Fruit fly (Drosophila melanogaster) whole organism, wandering third instar larva: ENCODE data around the gene ClpX.

ENCODE experiments used
- CG32264 ChIP-seq: fragments of 200-800 bp; sonication (Bioruptor generic); optimal IDR thresholded peaks from 2 replicates; lab custom pipeline; 2016; ENCODE audit warnings: missing biosample characterization, missing genetic modification characterization
- CG9705 ChIP-seq: fragments of 200-800 bp; sonication (Bioruptor generic); optimal IDR thresholded peaks from 2 replicates; lab custom pipeline; 2018; ENCODE audit warnings: missing biosample characterization, mild to moderate bottlenecking, missing genetic modification characterization
- CrebA ChIP-seq: fragments of 200-800 bp; sonication (Bioruptor generic); optimal IDR thresholded peaks from 2 replicates; lab custom pipeline; 2016; ENCODE audit warnings: missing biosample characterization, mild to moderate bottlenecking, missing genetic modification characterization, borderline replicate concordance
- Dfd ChIP-seq: fragments of >200 bp; optimal IDR thresholded peaks from 2 replicates; lab custom pipeline; 2017; ENCODE audit warnings: missing biosample characterization, missing genetic modification characterization
- Dif ChIP-seq: fragments of 200-275, 200-300 bp; sonication (Bioruptor generic); optimal IDR thresholded peaks from 2 replicates; lab custom pipeline; 2018; ENCODE audit warnings: missing biosample characterization, missing genetic modification characterization; ENCODE audit not compliant: partially characterized antibody
- GATAd ChIP-seq: sonication (Bioruptor generic); optimal IDR thresholded peaks from 2 replicates; lab custom pipeline; 2016; ENCODE audit warnings: missing biosample characterization, missing genetic modification characterization
- HLH106 ChIP-seq: fragments of 200-800 bp; optimal IDR thresholded peaks from 3 replicates; lab custom pipeline; 2019; ENCODE audit warnings: missing biosample characterization, mild to moderate bottlenecking, missing genetic modification characterization, moderate library complexity
- Hnf4 ChIP-seq: fragments of 200-800 bp; sonication (Bioruptor generic); optimal IDR thresholded peaks from 2 replicates; lab custom pipeline; 2016; ENCODE audit warnings: missing biosample characterization, mild to moderate bottlenecking, missing genetic modification characterization
- Hr83 ChIP-seq: fragments of 200-300 bp; sonication (Bioruptor generic); optimal IDR thresholded peaks from 2 replicates; lab custom pipeline; 2016; ENCODE audit warnings: missing biosample characterization, mild to moderate bottlenecking, missing genetic modification characterization, moderate library complexity; ENCODE audit not compliant: poor library complexity, severe bottlenecking
- Jra ChIP-seq: sonication (Bioruptor generic); optimal IDR thresholded peaks from 2 replicates; lab custom pipeline; 2016; ENCODE audit warnings: missing biosample characterization, missing genetic modification characterization
- Mio ChIP-seq: sonication (Bioruptor generic); optimal IDR thresholded peaks from 2 replicates; lab custom pipeline; 2016; ENCODE audit warnings: missing biosample characterization, missing genetic modification characterization
- Myc ChIP-seq: fragments of >200 bp; optimal IDR thresholded peaks from 2 replicates; lab custom pipeline; 2017
- N ChIP-seq: fragments of >200 bp; optimal IDR thresholded peaks from 2 replicates; lab custom pipeline; 2018; ENCODE audit warnings: missing biosample characterization, missing external identifiers, missing genetic modification characterization
- OdsH ChIP-seq: fragments of 200-800 bp; sonication (Bioruptor generic); optimal IDR thresholded peaks from 2 replicates; lab custom pipeline; 2016; ENCODE audit warnings: missing biosample characterization, mild to moderate bottlenecking, missing genetic modification characterization
- Rel ChIP-seq, 2 experiments: fragments of 200-800 bp; sonication (Bioruptor generic) in 1 of 2; optimal IDR thresholded peaks; 2 replicates in 1 of 2; 3 replicates in 1 of 2; lab custom pipeline; 2016 to 2019; ENCODE audit warnings: mild to moderate bottlenecking in 2 of 2, missing biosample characterization in 2 of 2, missing genetic modification characterization in 2 of 2, moderate library complexity in 1 of 2
- Sp1 ChIP-seq: fragments of 200-800 bp; sonication (Bioruptor generic); optimal IDR thresholded peaks from 3 replicates; lab custom pipeline; 2019; ENCODE audit warnings: missing biosample characterization, mild to moderate bottlenecking, missing genetic modification characterization, moderate library complexity
- Vsx2 ChIP-seq: fragments of 200-300, 225-300 bp; sonication (Bioruptor generic); optimal IDR thresholded peaks from 2 replicates; lab custom pipeline; 2018; ENCODE audit warnings: missing biosample characterization, missing genetic modification characterization; ENCODE audit not compliant: partially characterized antibody
- br ChIP-seq: fragments of 200-800 bp; sonication (Bioruptor generic); optimal IDR thresholded peaks from 2 replicates; lab custom pipeline; 2016; ENCODE audit warnings: missing biosample characterization, missing genetic modification characterization
- brk ChIP-seq: fragments of 200-800 bp; sonication (Bioruptor generic); optimal IDR thresholded peaks from 2 replicates; lab custom pipeline; 2016; ENCODE audit warnings: missing biosample characterization, mild to moderate bottlenecking, missing genetic modification characterization
- dl ChIP-seq, 2 experiments: fragments of 175-275, 200-275 bp in 1 of 2; fragments of 200-275 bp in 1 of 2; sonication (Bioruptor generic); optimal IDR thresholded peaks; lab custom pipeline; 2018; ENCODE audit warnings: mild to moderate bottlenecking in 2 of 2, missing biosample characterization in 2 of 2, missing genetic modification characterization in 2 of 2, moderate library complexity in 2 of 2; ENCODE audit not compliant: partially characterized antibody in 2 of 2, insufficient read depth in 1 of 2
- dmrt93B ChIP-seq: fragments of 200-800 bp; sonication (Bioruptor generic); optimal IDR thresholded peaks from 2 replicates; lab custom pipeline; 2018; ENCODE audit warnings: missing biosample characterization, mild to moderate bottlenecking, missing genetic modification characterization
- dsf ChIP-seq: sonication (Bioruptor generic); optimal IDR thresholded peaks from 2 replicates; lab custom pipeline; 2016; ENCODE audit warnings: missing biosample characterization, missing genetic modification characterization, borderline replicate concordance
- ey ChIP-seq: fragments of 200-800 bp; sonication (Bioruptor generic); optimal IDR thresholded peaks from 2 replicates; lab custom pipeline; 2016; ENCODE audit warnings: missing biosample characterization, missing genetic modification characterization
- foxo ChIP-seq, 2 experiments: fragments of 200-800 bp; sonication (Bioruptor generic); optimal IDR thresholded peaks; 2 replicates in 1 of 2; 3 replicates in 1 of 2; lab custom pipeline; 2016 to 2017; ENCODE audit warnings: missing biosample characterization in 2 of 2, missing genetic modification characterization in 2 of 2
- fru ChIP-seq: fragments of 200-800 bp; sonication (Bioruptor generic); optimal IDR thresholded peaks from 3 replicates; lab custom pipeline; 2016; ENCODE audit warnings: missing biosample characterization, mild to moderate bottlenecking, missing genetic modification characterization
- h ChIP-seq: fragments of 200-800 bp; sonication (Bioruptor generic); optimal IDR thresholded peaks from 3 replicates; lab custom pipeline; 2016; ENCODE audit warnings: missing biosample characterization, mild to moderate bottlenecking, missing genetic modification characterization
- lola ChIP-seq: fragments of >200 bp; optimal IDR thresholded peaks from 2 replicates; lab custom pipeline; 2017; ENCODE audit warnings: missing biosample characterization, missing genetic modification characterization
- pan ChIP-seq: fragments of >200 bp; optimal IDR thresholded peaks from 2 replicates; lab custom pipeline; 2017
- psq ChIP-seq: fragments of 200-800 bp; sonication (Bioruptor generic); optimal IDR thresholded peaks from 3 replicates; lab custom pipeline; 2017; ENCODE audit warnings: missing biosample characterization, mild to moderate bottlenecking, missing genetic modification characterization, moderate library complexity
- rgr ChIP-seq: fragments of 200-800 bp; sonication (Bioruptor generic); optimal IDR thresholded peaks from 3 replicates; lab custom pipeline; 2016; ENCODE audit warnings: missing biosample characterization, mild to moderate bottlenecking, missing genetic modification characterization
- sage ChIP-seq: fragments of 200-800 bp; sonication (Bioruptor generic); optimal IDR thresholded peaks from 2 replicates; lab custom pipeline; 2016; ENCODE audit warnings: missing biosample characterization, mild to moderate bottlenecking, missing genetic modification characterization
- sv ChIP-seq: fragments of 200-800 bp; sonication (Bioruptor generic); optimal IDR thresholded peaks from 3 replicates; lab custom pipeline; 2016; ENCODE audit warnings: missing biosample characterization, missing genetic modification characterization
- tai ChIP-seq: sonication (Bioruptor generic); optimal IDR thresholded peaks from 2 replicates; lab custom pipeline; 2016; ENCODE audit warnings: missing biosample characterization, missing genetic modification characterization
- usp ChIP-seq: fragments of >200 bp; optimal IDR thresholded peaks from 2 replicates; lab custom pipeline; 2017; ENCODE audit warnings: missing biosample characterization, missing genetic modification characterization
- woc ChIP-seq: sonication (Bioruptor generic); optimal IDR thresholded peaks from 2 replicates; lab custom pipeline; 2016; ENCODE audit warnings: missing biosample characterization, mild to moderate bottlenecking, missing genetic modification characterization

ClpX gene

dm6 chr3R:19915312-19915711, 11.8 kb upstream of the ClpX start, which contains the start of the genes Xport-A and Xport-B:
Gene Xport-A, minus strand, starts transcription at chr3R:19915412.
Gene Xport-B, minus strand, starts transcription at chr3R:19915412.
- TF ChIP-seq CG32264 (GFP tag; lab: Kevin White, UChicago) (no peak), HLH106 (tag; lab: Kevin White, UChicago) (no peak), Rel (GFP tag; optimal IDR thresholded peaks at IDR 0.05; lab: Kevin White, UChicago) (no peak), Rel (tag; optimal IDR thresholded peaks at IDR 0.05; lab: Kevin White, UChicago) (no peak), Vsx2 (GFP tag; lab: Kevin White, UChicago) (no peak), foxo (GFP tag; optimal IDR thresholded peaks at IDR 0.05; lab: Kevin White, UChicago) (no peak), CG9705 (GFP tag; lab: Kevin White, UChicago) (no peak), lola (GFP tag; lab: Kevin White, UChicago) (no peak), Sp1 (GFP tag; lab: Kevin White, UChicago) (no peak), sage (GFP tag; lab: Kevin White, UChicago) (no peak), CrebA (no peak), Jra (GFP tag; lab: Kevin White, UChicago) (no peak), Myc (lab: Kevin White, UChicago) (no peak)

dm6 chr3R:19911030-19911429, 7.5 kb upstream of the ClpX start:
- no peak for TF ChIP-seq GATAd
- no peak for TF ChIP-seq usp (GFP tag; lab: Kevin White, UChicago)

- TF ChIP-seq Rel (GFP tag; optimal IDR thresholded peaks at IDR 0.05; lab: Kevin White, UChicago) = no peak
- TF ChIP-seq Rel (tag; optimal IDR thresholded peaks at IDR 0.05; lab: Kevin White, UChicago) = peak; percentile 83
- no peak for TF ChIP-seq N (GFP tag; lab: Kevin White, UChicago)
- TF ChIP-seq br (GFP tag; lab: Kevin White, UChicago) = peak; percentile 7
Measured at dm6 chr3R:19910302-19911029, 7.0 kb upstream of the ClpX start.

- TF ChIP-seq ey (GFP tag; lab: Kevin White, UChicago) = no peak
- no peak for TF ChIP-seq psq (GFP tag; lab: Kevin White, UChicago)
- no peak for TF ChIP-seq pan (lab: Kevin White, UChicago)
- TF ChIP-seq Mio (GFP tag; lab: Kevin White, UChicago) = no peak
- no peak for TF ChIP-seq Sp1 (GFP tag; lab: Kevin White, UChicago)
- TF ChIP-seq lola (GFP tag; lab: Kevin White, UChicago) = no peak
- TF ChIP-seq CG32264 (GFP tag; lab: Kevin White, UChicago) = no peak
- TF ChIP-seq Dif = no peak
- TF ChIP-seq GATAd = no peak
- TF ChIP-seq Jra (GFP tag; lab: Kevin White, UChicago) = no peak
Measured at dm6 chr3R:19909541-19910182, 6.2 kb upstream of the ClpX start.

- TF ChIP-seq N (GFP tag; lab: Kevin White, UChicago) = no peak
- TF ChIP-seq OdsH (GFP tag; lab: Kevin White, UChicago) = peak; percentile 82
- TF ChIP-seq woc (GFP tag; lab: Kevin White, UChicago) = peak; percentile 41
- TF ChIP-seq HLH106 (tag; lab: Kevin White, UChicago) = peak; percentile 40
- TF ChIP-seq lola (GFP tag; lab: Kevin White, UChicago) = no peak
- TF ChIP-seq GATAd = no peak
- peak; percentile 80 for TF ChIP-seq Hnf4 (GFP tag; lab: Kevin White, UChicago)
- peak; percentile 23 for TF ChIP-seq dsf
- no peak for TF ChIP-seq Dif
- no peak for TF ChIP-seq dl (GFP tag; optimal IDR thresholded peaks at IDR 0.05; lab: Kevin White, UChicago; ENCODE audit: insufficient read depth in 1 of 2, partially characterized antibody in 2 of 2)
- peak; percentile 69 for TF ChIP-seq psq (GFP tag; lab: Kevin White, UChicago)
- peak; percentile 83 for TF ChIP-seq ey (GFP tag; lab: Kevin White, UChicago)
- peak; percentile 87 for TF ChIP-seq rgr
- peak; percentile 40 for TF ChIP-seq sage (GFP tag; lab: Kevin White, UChicago)
- TF ChIP-seq Myc (lab: Kevin White, UChicago) = no peak
- peak; percentile 39 for TF ChIP-seq Sp1 (GFP tag; lab: Kevin White, UChicago)
- no peak for TF ChIP-seq CrebA
- TF ChIP-seq Hr83 = peak; percentile 45
- TF ChIP-seq tai (GFP tag; lab: Kevin White, UChicago) = no peak
- peak; percentile 56 for TF ChIP-seq Jra (GFP tag; lab: Kevin White, UChicago)
- TF ChIP-seq foxo (GFP tag; optimal IDR thresholded peaks at IDR 0.05; lab: Kevin White, UChicago) = peak; percentile 5 to 85
- no peak for TF ChIP-seq Vsx2 (GFP tag; lab: Kevin White, UChicago)
- peak; percentile 75 for TF ChIP-seq brk
- TF ChIP-seq sv (GFP tag; lab: Kevin White, UChicago) = peak; percentile 77
- TF ChIP-seq pan (lab: Kevin White, UChicago) = no peak
- no peak for TF ChIP-seq Dfd
- TF ChIP-seq h (GFP tag; lab: Kevin White, UChicago) = peak; percentile 88
- peak; percentile 44 for TF ChIP-seq dmrt93B
- peak; percentile 69 for TF ChIP-seq fru
- peak; percentile 88 for TF ChIP-seq br (GFP tag; lab: Kevin White, UChicago)
- peak; percentile 17 for TF ChIP-seq Rel (GFP tag; optimal IDR thresholded peaks at IDR 0.05; lab: Kevin White, UChicago)
- no peak for TF ChIP-seq Rel (tag; optimal IDR thresholded peaks at IDR 0.05; lab: Kevin White, UChicago)
Measured at dm6 chr3R:19908863-19909343, 5.4 kb upstream of the ClpX start.
